Fruit fly (Drosophila melanogaster): ENCODE results near the gene ttm2.

The ttm2 gene

dm6 chr3L:319145-320009 lies 44.4 kb downstream of the ttm2 start, which contains the start of gene fwd (continued):
- TF ChIP-seq CG31441 (GFP tag; IDR thresholded peaks at IDR 0.05) (peak; percentile 32; the same call in 1 of the 2 replicates), row (GFP tag; IDR thresholded peaks at IDR 0.05) (no peak; the same call in 2 of the 3 replicates), Bgb (GFP tag; IDR thresholded peaks at IDR 0.05; ENCODE audit: partially characterized antibody) (peak; percentile 41; the same call in 1 of the 2 replicates), CG31388 (GFP tag; optimal IDR thresholded peaks at IDR 0.05) (no peak), Nf-YC (tag; optimal IDR thresholded peaks at IDR 0.05) (peak; percentile 61), CG7963 (GFP tag; IDR thresholded peaks at IDR 0.05; ENCODE audit: partially characterized antibody) (no peak), Kr (GFP tag; optimal IDR thresholded peaks at IDR 0.05) (no peak), ash1 (GFP tag; optimal IDR thresholded peaks at IDR 0.05) (no peak), CG10462 (GFP tag; optimal IDR thresholded peaks at IDR 0.05) (no peak), CG34224 (GFP tag; IDR thresholded peaks at IDR 0.05; ENCODE audit: partially characterized antibody) (no peak), sens-2 (GFP tag; IDR thresholded peaks at IDR 0.05) (no peak), GATAe (GFP tag; conservative IDR thresholded peaks at IDR 0.05) (no peak), eve (GFP tag; optimal IDR thresholded peaks at IDR 0.05) (no peak), ab (GFP tag; optimal IDR thresholded peaks at IDR 0.05) (no peak), CG12236 (GFP tag; optimal IDR thresholded peaks at IDR 0.05) (no peak), Drgx (GFP tag; IDR thresholded peaks at IDR 0.05) (no peak), dimm (GFP tag; IDR thresholded peaks at IDR 0.05) (no peak), CG13123 (GFP tag; optimal IDR thresholded peaks at IDR 0.05) (no peak), tgo (GFP tag; IDR thresholded peaks at IDR 0.05) (no peak), Sin3A (optimal IDR thresholded peaks at IDR 0.05) (peak; percentile 66), nom (GFP tag; optimal IDR thresholded peaks at IDR 0.05) (peak; percentile 31), ERR (GFP tag; optimal IDR thresholded peaks at IDR 0.05) (peak; percentile 32), Aef1 (GFP tag; IDR thresholded peaks at IDR 0.05) (no peak; the same call in 2 of the 3 replicates), CG15514 (GFP tag; optimal IDR thresholded peaks at IDR 0.05) (peak; percentile 81), CG12219 (GFP tag; optimal IDR thresholded peaks at IDR 0.05) (peak; percentile 15), CG7987 (GFP tag; optimal IDR thresholded peaks at IDR 0.05) (peak; percentile 28), shn (GFP tag; optimal IDR thresholded peaks at IDR 0.05) (peak; percentile 24), B-H2 (GFP tag; optimal IDR thresholded peaks at IDR 0.05) (peak; percentile 39), MTF-1 (GFP tag; optimal IDR thresholded peaks at IDR 0.05; ENCODE audit: borderline replicate concordance) (no peak), CG34422 (GFP tag; IDR thresholded peaks at IDR 0.05) (peak; percentile 72; the same call in 1 of the 3 replicates), CG3838 (GFP tag; optimal IDR thresholded peaks at IDR 0.05) (no peak), Myb (GFP tag; optimal IDR thresholded peaks at IDR 0.05) (peak; percentile 98), CTCF (GFP tag; optimal IDR thresholded peaks at IDR 0.05) (peak; percentile 25), CG33213 (GFP tag; optimal IDR thresholded peaks at IDR 0.05) (peak; percentile 68), salm (tag; optimal IDR thresholded peaks at IDR 0.05) (no peak), Ravus (GFP tag; IDR thresholded peaks at IDR 0.05) (no peak), CG12744 (GFP tag; optimal IDR thresholded peaks at IDR 0.05) (no peak), gt (GFP tag; IDR thresholded peaks at IDR 0.05) (no peak), HLH4C (GFP tag; IDR thresholded peaks at IDR 0.05; ENCODE audit: partially characterized antibody) (peak; percentile 26; the same call in 1 of the 3 replicates), CG18011 (GFP tag; optimal IDR thresholded peaks at IDR 0.05) (no peak), Adf1 (GFP tag; IDR thresholded peaks at IDR 0.05) (peak; percentile 88), Dref (GFP tag; IDR thresholded peaks at IDR 0.05) (peak; percentile 49), luna (GFP tag; optimal IDR thresholded peaks at IDR 0.05) (no peak), az2 (GFP tag; optimal IDR thresholded peaks at IDR 0.05) (no peak), Dll (GFP tag; IDR thresholded peaks at IDR 0.05; ENCODE audit: partially characterized antibody) (peak; percentile 41; the same call in 2 of the 4 replicates), gro (GFP tag; optimal IDR thresholded peaks at IDR 0.05) (peak; percentile 38), E2f1 (GFP tag; IDR thresholded peaks at IDR 0.05) (no peak), pzg (GFP tag; optimal IDR thresholded peaks at IDR 0.05) (peak; percentile 96), chif (GFP tag; optimal IDR thresholded peaks at IDR 0.05) (no peak), ttk (GFP tag; IDR thresholded peaks at IDR 0.05) (peak; percentile 14; the same call in 1 of the 2 replicates)
